Worm (Caenorhabditis elegans): ENCODE results near the gene F18C5.5.

Gene F18C5.5

DNA sequence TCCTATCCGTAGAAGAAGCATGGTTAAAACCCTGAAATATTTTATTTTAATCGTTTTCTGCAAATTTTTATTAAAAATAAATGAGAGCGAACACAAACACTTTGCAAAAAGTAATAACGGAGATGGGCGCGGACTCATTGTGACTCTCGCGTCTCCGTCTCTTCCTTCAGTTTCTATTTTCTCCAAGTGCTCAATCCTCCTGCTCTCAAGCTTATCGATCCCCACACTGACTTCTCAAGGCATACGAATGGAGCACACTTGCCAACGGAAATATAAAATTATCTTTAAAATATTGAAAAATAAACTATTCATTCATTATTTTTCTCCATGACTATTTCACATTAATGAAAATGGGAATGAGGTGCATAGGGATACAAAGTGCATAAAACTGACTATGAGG is 31.5 kb upstream of the F18C5.5 start, which contains the start of gene dnj-8:
Gene dnj-8 (minus strand): TSS at position 31 of the 400 bp plus-strand sequence.
- TF ChIP-seq tbx-37 (GFP tag; conservative IDR thresholded peaks at IDR 0.05) = no peak
- no peak for TF ChIP-seq tbx-11 (GFP tag; IDR thresholded peaks at IDR 0.05)
- TF ChIP-seq scrt-1 (GFP tag; IDR thresholded peaks at IDR 0.05) = no peak
- no peak for TF ChIP-seq hmbx-1 (tag; optimal IDR thresholded peaks at IDR 0.05)
- TF ChIP-seq F13C5.2 (tag; optimal IDR thresholded peaks at IDR 0.05) = no peak
- TF ChIP-seq B0310.2 (tag; optimal IDR thresholded peaks at IDR 0.05) = no peak
- no peak for TF ChIP-seq ceh-13 (GFP tag; optimal IDR thresholded peaks at IDR 0.05)
- no peak for TF ChIP-seq pes-1 (GFP tag; IDR thresholded peaks at IDR 0.05)

DNA sequence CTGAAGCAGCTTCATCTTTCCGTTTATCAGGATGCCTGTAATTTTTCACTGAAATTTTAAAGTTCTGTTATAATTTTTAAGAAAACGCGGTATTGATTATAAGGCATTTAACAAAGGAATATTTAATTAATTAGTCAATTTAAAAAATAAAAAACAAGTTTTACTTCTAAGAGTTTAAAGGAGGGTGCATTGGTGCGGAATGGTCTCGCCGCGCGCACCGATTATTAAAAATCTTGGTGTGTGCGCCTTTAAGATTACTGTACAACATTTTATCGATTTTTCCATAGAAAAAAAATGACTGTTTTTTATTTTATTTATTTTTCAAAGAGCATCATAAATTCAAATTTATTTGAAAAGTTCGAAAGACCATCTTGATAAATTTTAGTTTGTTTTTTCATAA is 31.0 kb upstream of the F18C5.5 start:
- TF ChIP-seq sea-1 (GFP tag; conservative IDR thresholded peaks at IDR 0.05) (no peak), aly-1 (tag; optimal IDR thresholded peaks at IDR 0.05) (no peak), ceh-13 (GFP tag; optimal IDR thresholded peaks at IDR 0.05) (no peak), pes-1 (GFP tag; IDR thresholded peaks at IDR 0.05) (no peak), ama-1 (optimal IDR thresholded peaks at IDR 0.05) (no peak), tra-4 (tag; optimal IDR thresholded peaks at IDR 0.05) (no peak), flt-1 (GFP tag; IDR thresholded peaks at IDR 0.05) (no peak), B0310.2 (tag; optimal IDR thresholded peaks at IDR 0.05) (no peak), hmbx-1 (tag; optimal IDR thresholded peaks at IDR 0.05) (no peak), hnd-1 (tag; optimal IDR thresholded peaks at IDR 0.05) (no peak), ceh-36 (tag; optimal IDR thresholded peaks at IDR 0.05) (no peak), tbx-11 (GFP tag; IDR thresholded peaks at IDR 0.05) (no peak), F13C5.2 (tag; optimal IDR thresholded peaks at IDR 0.05) (no peak), scrt-1 (GFP tag; IDR thresholded peaks at IDR 0.05) (no peak), tbx-37 (GFP tag; conservative IDR thresholded peaks at IDR 0.05) (no peak), ets-7 (tag; optimal IDR thresholded peaks at IDR 0.05) (no peak), hmg-4 (GFP tag; optimal IDR thresholded peaks at IDR 0.05) (no peak)

DNA sequence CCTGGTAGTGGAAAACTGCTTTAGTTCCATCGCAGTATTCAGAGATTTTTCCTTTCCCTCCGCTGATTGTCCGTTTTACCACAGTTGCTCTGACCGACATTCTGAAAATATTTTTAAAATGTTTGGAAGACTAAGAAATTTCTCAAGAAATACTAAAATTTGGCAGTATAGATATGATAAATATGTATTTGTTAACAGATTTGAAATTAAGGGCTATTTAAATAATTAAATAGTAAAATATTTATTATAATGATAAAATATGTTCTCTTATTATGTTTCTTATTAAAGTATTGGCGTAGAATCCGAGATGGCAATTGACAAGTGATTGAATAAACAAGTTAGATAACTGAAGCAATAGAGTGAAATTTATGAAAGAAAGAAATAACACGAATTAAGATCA is 27.6 kb upstream of the F18C5.5 start, which contains the start of gene aipr-1:
Gene aipr-1 (minus strand): TSS at position 101 of the 400 bp plus-strand sequence.
- TF ChIP-seq hnd-1 (tag; optimal IDR thresholded peaks at IDR 0.05) (no peak), hmg-4 (GFP tag; optimal IDR thresholded peaks at IDR 0.05) (no peak), ceh-13 (GFP tag; optimal IDR thresholded peaks at IDR 0.05) (no peak), sea-1 (GFP tag; conservative IDR thresholded peaks at IDR 0.05) (no peak), tra-4 (tag; optimal IDR thresholded peaks at IDR 0.05) (no peak), B0310.2 (tag; optimal IDR thresholded peaks at IDR 0.05) (no peak), tbx-11 (GFP tag; IDR thresholded peaks at IDR 0.05) (no peak), F13C5.2 (tag; optimal IDR thresholded peaks at IDR 0.05) (no peak), flt-1 (GFP tag; IDR thresholded peaks at IDR 0.05) (no peak), hmbx-1 (tag; optimal IDR thresholded peaks at IDR 0.05) (no peak), ceh-36 (tag; optimal IDR thresholded peaks at IDR 0.05) (no peak), ama-1 (optimal IDR thresholded peaks at IDR 0.05) (no peak), ets-7 (tag; optimal IDR thresholded peaks at IDR 0.05) (no peak)

DNA sequence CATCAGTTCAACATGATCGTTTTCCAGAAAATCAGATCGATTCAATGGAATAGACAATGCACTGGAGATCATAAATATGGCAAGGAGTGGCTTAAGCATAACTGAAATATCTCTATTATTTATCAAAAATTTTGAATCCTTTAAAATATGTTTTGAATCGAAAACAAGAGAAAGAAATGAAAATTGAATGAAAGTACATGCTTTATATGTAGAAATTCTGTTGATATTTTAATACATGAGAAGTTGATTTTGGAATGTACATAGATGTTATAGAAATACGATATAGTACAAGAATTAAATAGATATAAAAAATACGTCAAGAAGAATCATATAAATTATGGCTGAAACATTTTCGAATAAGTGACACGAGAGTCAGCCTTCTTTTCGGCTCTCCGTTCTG is 25.7 kb upstream of the F18C5.5 start, which contains the start of gene C56C10.9:
Gene C56C10.9 (minus strand): TSS at position 101 of the 400 bp plus-strand sequence.
- TF ChIP-seq B0310.2 (tag; optimal IDR thresholded peaks at IDR 0.05) (no peak), ama-1 (optimal IDR thresholded peaks at IDR 0.05) (no peak), hmg-4 (GFP tag; optimal IDR thresholded peaks at IDR 0.05) (no peak), pes-1 (GFP tag; IDR thresholded peaks at IDR 0.05) (no peak), hnd-1 (tag; optimal IDR thresholded peaks at IDR 0.05) (no peak), tbx-11 (GFP tag; IDR thresholded peaks at IDR 0.05) (no peak), tra-4 (tag; optimal IDR thresholded peaks at IDR 0.05) (no peak), flt-1 (GFP tag; IDR thresholded peaks at IDR 0.05) (no peak), aly-1 (tag; optimal IDR thresholded peaks at IDR 0.05) (no peak), sea-1 (GFP tag; conservative IDR thresholded peaks at IDR 0.05) (no peak), hmbx-1 (tag; optimal IDR thresholded peaks at IDR 0.05) (no peak), ets-7 (tag; optimal IDR thresholded peaks at IDR 0.05) (no peak), F13C5.2 (tag; optimal IDR thresholded peaks at IDR 0.05) (no peak), ceh-36 (tag; optimal IDR thresholded peaks at IDR 0.05) (no peak), tbx-37 (GFP tag; conservative IDR thresholded peaks at IDR 0.05) (no peak), ceh-13 (GFP tag; optimal IDR thresholded peaks at IDR 0.05) (no peak), scrt-1 (GFP tag; IDR thresholded peaks at IDR 0.05) (no peak)

DNA sequence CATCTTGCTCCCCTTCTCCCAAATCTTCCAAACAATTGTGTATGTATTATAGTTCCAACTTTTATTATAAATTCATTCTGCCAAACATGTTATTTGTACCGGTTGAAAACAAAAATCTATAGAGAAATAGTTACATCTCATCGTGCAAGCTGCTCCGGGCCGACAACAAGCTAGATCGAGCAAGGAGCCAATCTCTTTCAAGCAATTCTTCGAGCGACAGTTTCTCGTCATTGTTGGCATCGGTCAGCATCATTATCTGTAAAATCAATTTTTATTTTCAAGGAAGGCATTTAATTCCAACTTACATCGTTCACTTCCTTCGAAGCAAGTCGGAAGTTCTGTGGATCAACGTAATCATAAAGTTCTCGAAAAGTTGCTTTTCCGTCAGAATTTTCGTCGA is 24.5 kb upstream of the F18C5.5 start:
- TF ChIP-seq ceh-36 (tag; optimal IDR thresholded peaks at IDR 0.05) = no peak
- no peak for TF ChIP-seq tbx-37 (GFP tag; conservative IDR thresholded peaks at IDR 0.05)
- no peak for TF ChIP-seq hmbx-1 (tag; optimal IDR thresholded peaks at IDR 0.05)
- no peak for TF ChIP-seq hnd-1 (tag; optimal IDR thresholded peaks at IDR 0.05)
- no peak for TF ChIP-seq scrt-1 (GFP tag; IDR thresholded peaks at IDR 0.05)
- no peak for TF ChIP-seq ceh-13 (GFP tag; optimal IDR thresholded peaks at IDR 0.05)
- no peak for TF ChIP-seq flt-1 (GFP tag; IDR thresholded peaks at IDR 0.05)
- no peak for TF ChIP-seq F13C5.2 (tag; optimal IDR thresholded peaks at IDR 0.05)
- TF ChIP-seq sea-1 (GFP tag; conservative IDR thresholded peaks at IDR 0.05) = no peak
- no peak for TF ChIP-seq pes-1 (GFP tag; IDR thresholded peaks at IDR 0.05)
- TF ChIP-seq aly-1 (tag; optimal IDR thresholded peaks at IDR 0.05) = no peak
- TF ChIP-seq tbx-11 (GFP tag; IDR thresholded peaks at IDR 0.05) = no peak
- no peak for TF ChIP-seq ets-7 (tag; optimal IDR thresholded peaks at IDR 0.05)
- TF ChIP-seq ama-1 (optimal IDR thresholded peaks at IDR 0.05) = no peak

DNA sequence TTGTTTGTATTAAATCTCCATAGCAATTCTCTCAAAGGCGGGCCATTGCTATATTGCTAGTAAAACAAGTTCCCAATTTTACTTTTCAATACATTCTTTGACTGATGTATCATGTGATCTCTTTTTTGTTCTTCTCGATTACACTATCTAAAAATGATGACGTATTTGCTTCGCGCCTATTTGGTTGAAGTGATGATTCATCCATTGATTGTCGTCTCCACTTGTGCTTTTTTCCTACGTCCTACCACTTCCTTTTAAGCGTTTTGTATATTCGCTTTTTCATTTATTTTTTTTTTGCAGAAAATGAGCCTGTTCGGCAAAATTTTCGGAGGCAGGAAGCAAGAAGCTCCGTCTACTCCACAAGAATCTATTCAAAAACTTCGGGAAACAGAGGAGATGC is 22.9 kb upstream of the F18C5.5 start, which contains the start of gene vps-32.1:
Gene vps-32.1 (plus strand): TSS at position 301 of the 400 bp plus-strand sequence.
- TF ChIP-seq tbx-11 (GFP tag; IDR thresholded peaks at IDR 0.05) = no peak
- no peak for TF ChIP-seq hmbx-1 (tag; optimal IDR thresholded peaks at IDR 0.05)
- TF ChIP-seq aly-1 (tag; optimal IDR thresholded peaks at IDR 0.05) = no peak
- no peak for TF ChIP-seq sea-1 (GFP tag; conservative IDR thresholded peaks at IDR 0.05)
- TF ChIP-seq ama-1 (optimal IDR thresholded peaks at IDR 0.05) = no peak
- no peak for TF ChIP-seq tra-4 (tag; optimal IDR thresholded peaks at IDR 0.05)
- TF ChIP-seq scrt-1 (GFP tag; IDR thresholded peaks at IDR 0.05) = no peak
- TF ChIP-seq B0310.2 (tag; optimal IDR thresholded peaks at IDR 0.05) = no peak
- no peak for TF ChIP-seq ceh-13 (GFP tag; optimal IDR thresholded peaks at IDR 0.05)
- TF ChIP-seq ceh-36 (tag; optimal IDR thresholded peaks at IDR 0.05) = no peak
- no peak for TF ChIP-seq flt-1 (GFP tag; IDR thresholded peaks at IDR 0.05)
- no peak for TF ChIP-seq pes-1 (GFP tag; IDR thresholded peaks at IDR 0.05)

DNA sequence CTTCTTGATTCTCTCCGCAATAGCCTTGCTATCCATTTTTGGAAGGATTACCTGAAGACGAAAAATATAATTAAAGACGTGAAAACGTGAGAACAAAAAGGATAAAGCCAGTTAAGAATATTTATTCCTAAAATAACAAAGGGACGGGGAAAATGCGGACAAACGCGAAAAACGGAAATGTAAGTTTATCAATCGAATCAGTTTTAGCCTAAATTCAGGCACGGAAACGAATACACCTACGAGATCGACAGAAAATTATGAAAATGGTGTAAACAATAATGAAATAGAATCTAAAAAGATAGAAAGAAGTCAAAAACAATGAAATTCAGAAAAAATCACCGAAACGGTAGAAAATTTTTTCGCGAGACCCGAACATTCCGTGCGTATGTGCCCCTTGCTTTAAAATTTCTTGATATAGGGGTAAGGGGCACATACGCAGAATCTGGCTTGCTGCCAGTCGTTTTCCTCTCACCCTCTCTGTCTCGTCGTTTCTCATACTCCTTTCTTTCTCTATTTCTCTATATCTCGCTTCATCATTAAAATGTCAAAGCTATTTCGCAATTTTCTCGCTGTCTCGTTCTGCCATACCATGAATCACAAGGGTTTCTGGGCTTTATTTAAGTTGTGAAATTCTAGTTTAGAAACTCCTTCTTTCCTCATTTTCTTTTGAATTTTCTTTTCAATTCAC is 22.2 kb upstream of the F18C5.5 start, which contains the start of gene icd-1:
Gene icd-1 (minus strand): TSS at position 51 of the 688 bp plus-strand sequence.
- TF ChIP-seq ets-7 (tag; optimal IDR thresholded peaks at IDR 0.05) = peak; percentile 25
- no peak for TF ChIP-seq aly-1 (tag; optimal IDR thresholded peaks at IDR 0.05)
- TF ChIP-seq ama-1 (optimal IDR thresholded peaks at IDR 0.05) = no peak
- no peak for TF ChIP-seq ceh-13 (GFP tag; optimal IDR thresholded peaks at IDR 0.05)
- TF ChIP-seq F13C5.2 (tag; optimal IDR thresholded peaks at IDR 0.05) = peak; percentile 72
- TF ChIP-seq sea-1 (GFP tag; conservative IDR thresholded peaks at IDR 0.05) = no peak
- TF ChIP-seq tbx-11 (GFP tag; IDR thresholded peaks at IDR 0.05) = no peak
- TF ChIP-seq tbx-37 (GFP tag; conservative IDR thresholded peaks at IDR 0.05) = no peak
- no peak for TF ChIP-seq B0310.2 (tag; optimal IDR thresholded peaks at IDR 0.05)
- peak; percentile 1 for TF ChIP-seq hmg-4 (GFP tag; optimal IDR thresholded peaks at IDR 0.05)
